Fruit fly (Drosophila melanogaster): ENCODE measurements around the gene CG33630.

Gene CG33630

DNA sequence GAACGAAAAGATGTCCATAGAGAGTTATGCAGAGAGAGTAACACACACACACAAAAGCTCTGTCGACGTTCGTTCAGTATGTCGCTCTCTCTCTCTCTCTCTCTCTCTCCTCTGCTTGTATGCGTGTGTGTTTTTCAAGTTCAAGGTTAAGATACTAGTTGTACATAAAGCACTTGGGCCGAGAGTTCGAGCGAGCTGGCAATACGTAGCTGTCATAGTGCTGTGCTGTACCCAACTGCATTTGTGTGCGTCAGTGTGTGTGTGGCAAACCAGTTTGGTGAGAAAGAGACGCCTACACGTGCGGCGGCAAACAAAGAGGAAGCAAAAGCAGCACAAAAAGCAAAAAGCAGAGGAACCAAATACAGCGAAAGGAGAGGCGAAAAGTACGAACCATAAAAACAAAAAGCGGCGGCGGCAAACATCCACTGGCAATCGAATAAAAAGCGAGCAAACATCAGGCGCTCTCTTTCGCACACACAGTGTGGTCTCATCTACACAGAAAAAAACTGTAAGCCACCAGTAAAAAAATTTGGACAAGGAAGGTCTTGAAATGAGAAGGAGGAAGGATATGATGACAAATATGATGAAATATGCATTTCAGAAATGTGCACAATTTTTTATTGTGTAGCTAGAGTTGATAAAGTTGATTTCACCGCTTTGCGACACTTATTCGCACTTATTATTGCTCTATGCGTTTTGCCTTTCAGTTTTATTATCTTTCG is 24.9 kb downstream of the CG33630 start (continued):
- TF ChIP-seq CG4424 (GFP tag; optimal IDR thresholded peaks at IDR 0.05) (peak; percentile 46), ems (GFP tag; optimal IDR thresholded peaks at IDR 0.05) (peak; percentile 44), Elba2 (GFP tag; optimal IDR thresholded peaks at IDR 0.05) (no peak), scrt (GFP tag; optimal IDR thresholded peaks at IDR 0.05) (peak; percentile 24), CG14441 (GFP tag; IDR thresholded peaks at IDR 0.05) (peak; percentile 80), CG17612 (GFP tag; IDR thresholded peaks at IDR 0.05) (0 out of 2 replicates have a peak, but pooled peaks have one; percentile 32), Sry-β (GFP tag; optimal IDR thresholded peaks at IDR 0.05) (no peak), pnt (GFP tag; optimal IDR thresholded peaks at IDR 0.05) (peak; percentile 66), Poxn (GFP tag; IDR thresholded peaks at IDR 0.05) (no peak), knrl (GFP tag; IDR thresholded peaks at IDR 0.05; ENCODE audit: partially characterized antibody) (0 out of 3 replicates have a peak, but pooled peaks have one; percentile 16), dm (GFP tag; optimal IDR thresholded peaks at IDR 0.05) (peak; percentile 32), CG18764 (GFP tag; optimal IDR thresholded peaks at IDR 0.05) (peak; percentile 40), dmrt99B (tag; optimal IDR thresholded peaks at IDR 0.05) (peak; percentile 68), Bdp1 (GFP tag; optimal IDR thresholded peaks at IDR 0.05) (peak; percentile 63), sr (GFP tag; IDR thresholded peaks at IDR 0.05) (0 out of 3 replicates have a peak, but pooled peaks have one; percentile 51), dati (GFP tag; IDR thresholded peaks at IDR 0.05) (0 out of 2 replicates have a peak, but pooled peaks have one; percentile 38), CG2120 (GFP tag; optimal IDR thresholded peaks at IDR 0.05) (peak; percentile 85), CG12236 (GFP tag; optimal IDR thresholded peaks at IDR 0.05) (peak; percentile 23), tap (tag; optimal IDR thresholded peaks at IDR 0.05) (no peak), CG7556 (GFP tag; optimal IDR thresholded peaks at IDR 0.05) (peak; percentile 48), CG12071 (GFP tag; optimal IDR thresholded peaks at IDR 0.05) (peak; percentile 13), Lim3 (GFP tag; IDR thresholded peaks at IDR 0.05) (0 out of 2 replicates have a peak, but pooled peaks have one; percentile 23), NFAT (GFP tag; IDR thresholded peaks at IDR 0.05) (peak; percentile 56), CG12219 (GFP tag; optimal IDR thresholded peaks at IDR 0.05) (peak; percentile 17), tll (GFP tag; optimal IDR thresholded peaks at IDR 0.05) (no peak), Drgx (GFP tag; IDR thresholded peaks at IDR 0.05) (peak; percentile 88), repo (GFP tag; optimal IDR thresholded peaks at IDR 0.05) (peak; percentile 49), Atf3 (GFP tag; optimal IDR thresholded peaks at IDR 0.05) (peak; percentile 6), grau (tag; optimal IDR thresholded peaks at IDR 0.05) (peak; percentile 62), CG1603 (tag; optimal IDR thresholded peaks at IDR 0.05) (peak; percentile 61), lbe (GFP tag; optimal IDR thresholded peaks at IDR 0.05) (peak; percentile 82), CG12769 (tag; optimal IDR thresholded peaks at IDR 0.05) (peak; percentile 34), crol (GFP tag; IDR thresholded peaks at IDR 0.05) (no peak), CG7928 (GFP tag; optimal IDR thresholded peaks at IDR 0.05) (no peak), CG8478 (optimal IDR thresholded peaks at IDR 0.05) (peak; percentile 96), gsb-n (tag; optimal IDR thresholded peaks at IDR 0.05) (no peak), CG18476 (GFP tag; optimal IDR thresholded peaks at IDR 0.05) (no peak), Ravus (GFP tag; IDR thresholded peaks at IDR 0.05) (peak; percentile 4; the same call in 1 of the 2 replicates), Dll (GFP tag; IDR thresholded peaks at IDR 0.05; ENCODE audit: partially characterized antibody) (no peak), CG2129 (GFP tag; IDR thresholded peaks at IDR 0.05; ENCODE audit: partially characterized antibody) (no peak), CG4360 (GFP tag; IDR thresholded peaks at IDR 0.05) (no peak), Aef1 (GFP tag; IDR thresholded peaks at IDR 0.05) (peak; percentile 80), nmo (GFP tag; optimal IDR thresholded peaks at IDR 0.05) (peak; percentile 35), sens-2 (GFP tag; IDR thresholded peaks at IDR 0.05) (peak; percentile 49; the same call in 1 of the 2 replicates), sc (optimal IDR thresholded peaks at IDR 0.05) (no peak), sc (GFP tag; optimal IDR thresholded peaks at IDR 0.05) (no peak), CG33557 (GFP tag; optimal IDR thresholded peaks at IDR 0.05) (no peak), CG43689 (GFP tag; IDR thresholded peaks at IDR 0.05) (0 out of 2 replicates have a peak, but pooled peaks have one; percentile 13), CG1602 (GFP tag; optimal IDR thresholded peaks at IDR 0.05) (peak; percentile 53), gfzf (GFP tag; optimal IDR thresholded peaks at IDR 0.05) (no peak)

Data from whole organism, embryonic.